Worm (Caenorhabditis elegans): ENCODE data around the gene C02F12.5.

DNA sequence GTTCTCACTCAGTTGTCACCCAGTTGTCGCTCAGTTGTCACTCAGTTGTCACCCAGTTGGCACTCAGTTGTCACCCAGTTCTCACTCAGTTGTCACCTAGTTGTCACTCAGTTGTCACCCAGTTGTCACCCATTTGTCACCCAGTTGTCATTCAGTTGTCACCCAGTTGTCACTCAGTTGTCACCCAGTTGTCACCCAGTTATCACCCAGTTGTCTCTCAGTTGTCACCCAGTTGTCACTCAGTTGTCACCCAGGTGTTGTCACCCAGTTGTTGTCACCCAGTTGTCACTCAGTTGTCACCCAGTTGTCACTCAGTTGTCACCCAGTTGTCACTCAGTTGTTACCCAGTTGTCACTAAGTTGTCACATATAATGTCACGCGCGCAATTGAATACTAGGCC is 40.3 kb downstream of the C02F12.5 start:
- TF ChIP-seq hmg-4 (GFP tag; optimal IDR thresholded peaks at IDR 0.05) (no peak), pes-1 (GFP tag; IDR thresholded peaks at IDR 0.05) (no peak), tbx-37 (GFP tag; conservative IDR thresholded peaks at IDR 0.05) (no peak), sea-1 (GFP tag; conservative IDR thresholded peaks at IDR 0.05) (peak; percentile 72; the same call in 1 of the 2 replicates), ama-1 (optimal IDR thresholded peaks at IDR 0.05) (no peak), hmbx-1 (tag; optimal IDR thresholded peaks at IDR 0.05) (no peak), hnd-1 (tag; optimal IDR thresholded peaks at IDR 0.05) (no peak), flt-1 (GFP tag; IDR thresholded peaks at IDR 0.05) (no peak), ceh-36 (tag; optimal IDR thresholded peaks at IDR 0.05) (no peak), scrt-1 (GFP tag; IDR thresholded peaks at IDR 0.05) (0 out of 2 replicates have a peak, but pooled peaks have one; percentile 60), ets-7 (tag; optimal IDR thresholded peaks at IDR 0.05) (no peak), ceh-13 (GFP tag; optimal IDR thresholded peaks at IDR 0.05) (no peak), aly-1 (tag; optimal IDR thresholded peaks at IDR 0.05) (no peak), tbx-11 (GFP tag; IDR thresholded peaks at IDR 0.05) (peak; percentile 65)

Measured in whole organism, early embryonic.